Worm (Caenorhabditis elegans): ENCODE results near the gene srx-56.

Gene srx-56

DNA sequence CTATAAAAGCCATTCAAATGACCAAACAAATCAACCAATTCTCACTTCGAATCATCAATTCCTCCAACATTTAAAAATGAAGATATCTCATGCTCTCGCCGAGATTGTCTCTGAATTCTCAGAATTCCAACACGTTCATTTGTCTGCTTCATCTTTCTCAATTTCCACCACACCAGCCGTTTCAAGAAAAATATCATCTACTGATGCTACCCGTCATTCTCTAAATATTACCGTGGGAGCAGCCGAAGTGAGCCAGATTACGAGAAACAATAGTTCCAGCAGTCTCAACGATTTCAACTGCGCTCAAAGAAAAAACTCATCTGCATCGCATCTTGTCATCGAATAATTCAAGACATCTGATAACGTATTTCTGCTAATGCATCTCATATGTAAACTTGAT lies 40.7 kb downstream of the srx-56 start, which contains the start of gene F18E3.12:
TSS of gene F18E3.12 (plus strand) at position 77 of the 400 bp plus-strand sequence.
- no peak for TF ChIP-seq nhr-77 (tag; optimal IDR thresholded peaks at IDR 0.05)
- no peak for TF ChIP-seq R02D3.7 (tag; optimal IDR thresholded peaks at IDR 0.05)
- TF ChIP-seq nhr-12 (tag; optimal IDR thresholded peaks at IDR 0.05), result no peak
- TF ChIP-seq crh-2 (tag; optimal IDR thresholded peaks at IDR 0.05), result no peak
- no peak for TF ChIP-seq lin-11 (tag; optimal IDR thresholded peaks at IDR 0.05)
- no peak for TF ChIP-seq alr-1 (tag; optimal IDR thresholded peaks at IDR 0.05)
- no peak for TF ChIP-seq nhr-23 (tag; optimal IDR thresholded peaks at IDR 0.05)
- peak; percentile 77 for TF ChIP-seq ama-1 (optimal IDR thresholded peaks at IDR 0.05)

DNA sequence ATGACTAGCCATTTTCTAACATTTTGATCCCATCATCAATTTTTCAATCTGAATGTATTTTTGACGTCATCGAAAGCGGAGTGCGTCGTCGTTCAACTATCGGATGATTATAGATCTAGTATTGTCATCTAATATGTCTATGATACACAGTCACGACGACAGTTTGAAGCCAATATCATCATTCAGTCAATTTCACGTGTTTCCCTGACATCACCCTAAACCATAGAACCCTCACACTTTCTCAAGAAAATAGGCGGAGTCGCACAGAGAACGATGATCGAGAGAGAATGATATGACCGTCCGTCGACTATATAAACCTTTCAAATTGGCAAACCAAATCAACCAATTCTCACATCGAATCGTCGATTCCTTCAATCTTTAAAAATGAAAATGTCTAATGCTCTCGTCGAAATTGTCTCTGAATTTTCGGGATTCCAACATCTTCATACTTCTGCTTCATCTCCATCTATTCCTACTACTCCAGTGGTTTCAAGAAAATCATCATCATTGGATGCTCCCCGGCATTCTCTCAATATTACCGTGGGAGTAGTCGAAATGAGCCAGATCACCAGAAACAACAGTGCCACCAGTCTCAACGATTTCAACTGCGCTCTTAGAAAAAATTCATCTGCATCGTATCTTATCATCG lies 41.7 kb downstream of the srx-56 start, which contains the start of gene F18E3.13:
TSS of gene F18E3.13 (plus strand) at position 385 of the 649 bp plus-strand sequence.
- TF ChIP-seq sem-4 (tag; optimal IDR thresholded peaks at IDR 0.05), result peak; percentile 48
- TF ChIP-seq ztf-4 (tag; optimal IDR thresholded peaks at IDR 0.05), result no peak
- TF ChIP-seq lin-39 (tag; optimal IDR thresholded peaks at IDR 0.05), result no peak
- TF ChIP-seq elt-1 (tag; optimal IDR thresholded peaks at IDR 0.05), result no peak
- TF ChIP-seq sma-3 (GFP tag; optimal IDR thresholded peaks at IDR 0.05), result peak; percentile 94
- no peak for TF ChIP-seq C34F6.9 (tag; optimal IDR thresholded peaks at IDR 0.05)
- no peak for TF ChIP-seq nhr-10 (tag; optimal IDR thresholded peaks at IDR 0.05)
- peak; percentile 65 for TF ChIP-seq egl-27 (tag; optimal IDR thresholded peaks at IDR 0.05)
- peak; percentile 63 for TF ChIP-seq nhr-6 (tag; optimal IDR thresholded peaks at IDR 0.05)
- peak; percentile 46 for TF ChIP-seq Y55F3AM.14 (GFP tag; optimal IDR thresholded peaks at IDR 0.05)
- no peak for TF ChIP-seq nhr-23 (tag; optimal IDR thresholded peaks at IDR 0.05)
- peak; percentile 35 for TF ChIP-seq F13H6.1 (tag; optimal IDR thresholded peaks at IDR 0.05)
- no peak for TF ChIP-seq nhr-237 (tag; optimal IDR thresholded peaks at IDR 0.05)
- TF ChIP-seq alr-1 (tag; optimal IDR thresholded peaks at IDR 0.05), result no peak
- peak; percentile 86 for TF ChIP-seq ama-1 (optimal IDR thresholded peaks at IDR 0.05)
- peak; percentile 93 for TF ChIP-seq nhr-25 (tag; optimal IDR thresholded peaks at IDR 0.05)
- TF ChIP-seq nhr-129 (tag; optimal IDR thresholded peaks at IDR 0.05), result peak; percentile 69
- TF ChIP-seq ztf-11 (tag; optimal IDR thresholded peaks at IDR 0.05), result no peak
- no peak for TF ChIP-seq zag-1 (tag; optimal IDR thresholded peaks at IDR 0.05)
- no peak for TF ChIP-seq gmeb-1 (tag; optimal IDR thresholded peaks at IDR 0.05)
- no peak for TF ChIP-seq nhr-11 (tag; optimal IDR thresholded peaks at IDR 0.05)
- TF ChIP-seq sma-9 (GFP tag; optimal IDR thresholded peaks at IDR 0.05), result peak; percentile 95
- TF ChIP-seq sma-9 (tag; optimal IDR thresholded peaks at IDR 0.05), result no peak
- no peak for TF ChIP-seq nhr-77 (tag; optimal IDR thresholded peaks at IDR 0.05)
- TF ChIP-seq blmp-1 (tag; optimal IDR thresholded peaks at IDR 0.05; ENCODE audit: insufficient read depth), result peak; percentile 94
- peak; percentile 7 to 63 for TF ChIP-seq mdl-1 (tag; optimal IDR thresholded peaks at IDR 0.05)
- no peak for TF ChIP-seq snpc-4 (tag; optimal IDR thresholded peaks at IDR 0.05)
- no peak for TF ChIP-seq elt-3 (tag; optimal IDR thresholded peaks at IDR 0.05)
- no peak for TF ChIP-seq aly-2 (tag; optimal IDR thresholded peaks at IDR 0.05)
- TF ChIP-seq fos-1 (tag; optimal IDR thresholded peaks at IDR 0.05), result peak; percentile 21
- peak; percentile 97 for TF ChIP-seq nhr-21 (tag; optimal IDR thresholded peaks at IDR 0.05)
- TF ChIP-seq lsy-2 (tag; optimal IDR thresholded peaks at IDR 0.05), result peak in 1 of 2 experiments; percentile 25
- TF ChIP-seq mbf-1 (tag; optimal IDR thresholded peaks at IDR 0.05), result no peak

DNA sequence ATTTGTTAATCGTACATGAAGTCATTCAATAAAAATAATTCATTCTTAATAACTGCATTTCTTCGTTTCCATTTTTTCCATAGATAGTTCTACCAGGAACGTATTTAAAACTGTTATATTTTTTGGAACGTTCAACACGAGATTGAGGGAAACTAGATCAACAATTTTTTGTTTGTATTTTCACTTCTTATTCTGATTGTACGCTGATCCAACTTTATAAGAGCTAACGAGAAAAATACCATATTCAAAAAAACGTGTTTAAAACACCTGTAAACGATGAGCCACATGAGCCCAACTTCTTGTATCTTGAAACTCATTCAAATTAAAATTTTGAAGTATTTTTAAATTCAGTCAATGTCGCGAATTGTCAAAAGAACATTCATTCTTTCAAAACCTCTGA lies 42.4 kb downstream of the srx-56 start:
- TF ChIP-seq sma-3 (GFP tag; optimal IDR thresholded peaks at IDR 0.05) (peak; percentile 1), unc-62 (GFP tag; optimal IDR thresholded peaks at IDR 0.05) (no peak), elt-1 (tag; optimal IDR thresholded peaks at IDR 0.05) (no peak), mdl-1 (tag; optimal IDR thresholded peaks at IDR 0.05) (no peak), Y55F3AM.14 (GFP tag; optimal IDR thresholded peaks at IDR 0.05) (no peak), nhr-21 (tag; optimal IDR thresholded peaks at IDR 0.05) (peak; percentile 31), unc-55 (GFP tag; optimal IDR thresholded peaks at IDR 0.05) (no peak), dmd-4 (tag; optimal IDR thresholded peaks at IDR 0.05) (no peak), lin-13 (GFP tag; optimal IDR thresholded peaks at IDR 0.05) (no peak), fos-1 (tag; optimal IDR thresholded peaks at IDR 0.05) (no peak), nhr-10 (tag; optimal IDR thresholded peaks at IDR 0.05) (no peak)
